Worm (Caenorhabditis elegans) whole organism, young adult: ENCODE measurements around the gene R102.11.

Experiments used
- B0035.1 ChIP-seq: sonication (generic microtip); optimal IDR thresholded peaks from 2 replicates; lab custom pipeline; 2016; ENCODE audit warnings: missing genetic modification characterization, mild to moderate bottlenecking, missing compliant biosample characterization, missing genotype, missing genetic modification reagents
- C06A6.2 ChIP-seq: fragments of 200-800 bp; sonication (Bioruptor generic); conservative IDR thresholded peaks from 2 replicates; pipeline ENCODE4 v1.3.6; 2022; ENCODE audit warnings: missing genetic modification characterization, missing compliant biosample characterization
- C17E4.6 ChIP-seq: fragments of 200-800 bp; sonication (Bioruptor generic); IDR thresholded peaks from 2 replicates; pipeline ENCODE4 v1.3.6; 2022; ENCODE audit warnings: missing genetic modification reagents, missing genetic modification characterization, missing compliant biosample characterization
- F10E7.11 ChIP-seq: sonication (generic microtip); optimal IDR thresholded peaks from 2 replicates; lab custom pipeline; 2017; ENCODE audit warnings: mild to moderate bottlenecking, missing genetic modification characterization, moderate library complexity, missing compliant biosample characterization
- F39B2.1 ChIP-seq: fragments of 200-800 bp; sonication (Bioruptor generic); IDR thresholded peaks from 2 replicates; pipeline ENCODE4 v1.3.6; 2022; ENCODE audit warnings: missing genetic modification reagents, missing genetic modification characterization, missing compliant biosample characterization
- F52B5.7 ChIP-seq: sonication (generic microtip); optimal IDR thresholded peaks from 2 replicates; lab custom pipeline; 2016; ENCODE audit warnings: mild to moderate bottlenecking, missing genetic modification characterization, missing compliant biosample characterization
- F57A8.1 ChIP-seq: fragments of 200-800 bp; sonication (Bioruptor generic); optimal IDR thresholded peaks from 2 replicates; lab custom pipeline; 2018; ENCODE audit warnings: mild to moderate bottlenecking, missing genetic modification characterization, moderate library complexity, missing compliant biosample characterization
- F57C9.4 ChIP-seq: sonication (generic microtip); optimal IDR thresholded peaks from 2 replicates; lab custom pipeline; 2017; ENCODE audit warnings: mild to moderate bottlenecking, missing genetic modification characterization, missing compliant biosample characterization
- Y56A3A.18 ChIP-seq: fragments of 200-800 bp; sonication (Bioruptor generic); IDR thresholded peaks from 2 replicates; pipeline ENCODE4 v1.3.6; 2022; ENCODE audit warnings: missing genetic modification reagents, missing genetic modification characterization, missing compliant biosample characterization
- Y95B8A.8 ChIP-seq: fragments of 200-800 bp; sonication (Bioruptor generic); IDR thresholded peaks from 2 replicates; pipeline ENCODE4 v1.3.6; 2022; ENCODE audit warnings: missing genetic modification reagents, missing genetic modification characterization, missing compliant biosample characterization
- akir-1 ChIP-seq: fragments of 200-800 bp; sonication (Bioruptor generic); optimal IDR thresholded peaks from 2 replicates; lab custom pipeline; 2018; ENCODE audit warnings: mild to moderate bottlenecking, missing genetic modification characterization, moderate library complexity, missing compliant biosample characterization
- aptf-3 ChIP-seq: fragments of 200-800 bp; sonication (Bioruptor generic); IDR thresholded peaks from 2 replicates; pipeline ENCODE4 v1.3.6; 2022; ENCODE audit warnings: missing genetic modification characterization, missing compliant biosample characterization
- athp-1 ChIP-seq: sonication (generic microtip); optimal IDR thresholded peaks from 2 replicates; lab custom pipeline; 2017; ENCODE audit warnings: mild to moderate bottlenecking, missing genetic modification characterization, missing compliant biosample characterization
- bed-2 ChIP-seq: fragments of 200-800 bp; sonication (Bioruptor generic); IDR thresholded peaks from 2 replicates; pipeline ENCODE4 v1.3.6; 2022; ENCODE audit warnings: missing genetic modification reagents, missing genetic modification characterization, missing compliant biosample characterization
- cebp-2 ChIP-seq: fragments of 200-800 bp; sonication (Bioruptor generic); IDR thresholded peaks from 2 replicates; pipeline ENCODE4 v1.3.6; 2022; ENCODE audit warnings: missing genetic modification characterization, missing compliant biosample characterization
- ceh-100 ChIP-seq: fragments of 200-800 bp; sonication (Bioruptor generic); IDR thresholded peaks from 2 replicates; pipeline ENCODE4 v1.3.6; 2022; ENCODE audit warnings: missing genetic modification reagents, missing genetic modification characterization, missing compliant biosample characterization
- ceh-58 ChIP-seq: fragments of 200-800 bp; sonication (Bioruptor generic); IDR thresholded peaks from 2 replicates; pipeline ENCODE4 v1.3.6; 2022; ENCODE audit warnings: missing genetic modification characterization, missing compliant biosample characterization
- ceh-79 ChIP-seq: sonication (generic microtip); optimal IDR thresholded peaks from 2 replicates; lab custom pipeline; 2017; ENCODE audit warnings: mild to moderate bottlenecking, missing genetic modification characterization, missing compliant biosample characterization
- dpl-1 ChIP-seq: fragments of 150-350 bp; optimal IDR thresholded peaks from 2 replicates; lab custom pipeline; 2014; ENCODE audit warnings: missing biosample characterization, missing genetic modification reagents, missing genetic modification characterization
- ekl-4 ChIP-seq: fragments of 200-800 bp; sonication (Bioruptor generic); IDR thresholded peaks from 2 replicates; pipeline ENCODE4 v1.3.6; 2022; ENCODE audit warnings: missing genetic modification reagents, missing genetic modification characterization, missing compliant biosample characterization
- ets-4 ChIP-seq: fragments of 200-800 bp; sonication (Bioruptor generic); optimal IDR thresholded peaks from 2 replicates; lab custom pipeline; 2018; ENCODE audit warnings: mild to moderate bottlenecking, missing genetic modification characterization, missing compliant biosample characterization
- him-1 ChIP-seq: sonication (generic microtip); optimal IDR thresholded peaks from 2 replicates; lab custom pipeline; 2016; ENCODE audit warnings: missing genotype, missing genetic modification reagents, missing genetic modification characterization, missing compliant biosample characterization
- hrde-1 ChIP-seq: sonication (generic microtip); optimal IDR thresholded peaks from 2 replicates; lab custom pipeline; 2016; ENCODE audit warnings: missing genetic modification characterization, mild to moderate bottlenecking, missing compliant biosample characterization, moderate library complexity, missing genotype, missing genetic modification reagents, borderline replicate concordance
- lag-1 ChIP-seq: fragments of 200-800 bp; sonication (Bioruptor generic); IDR thresholded peaks from 2 replicates; pipeline ENCODE4 v1.3.6; 2022; ENCODE audit warnings: missing genetic modification reagents, missing genetic modification characterization, missing compliant biosample characterization
- lin-40 ChIP-seq: sonication (generic microtip); optimal IDR thresholded peaks from 2 replicates; lab custom pipeline; 2016; ENCODE audit warnings: missing genetic modification characterization, mild to moderate bottlenecking, missing compliant biosample characterization, missing genotype, missing genetic modification reagents
- lin-54 ChIP-seq: fragments of 200-800 bp; sonication (Bioruptor generic); optimal IDR thresholded peaks from 2 replicates; lab custom pipeline; 2018; ENCODE audit warnings: mild to moderate bottlenecking, missing genetic modification characterization, missing compliant biosample characterization
- lir-1 ChIP-seq: fragments of 200-800 bp; sonication (Bioruptor generic); conservative IDR thresholded peaks from 2 replicates; pipeline ENCODE4 v1.3.6; 2022; ENCODE audit warnings: missing genetic modification reagents, missing genetic modification characterization, missing compliant biosample characterization
- lsl-1 ChIP-seq: fragments of 200-800 bp; sonication (Bioruptor generic); optimal IDR thresholded peaks from 2 replicates; lab custom pipeline; 2018; ENCODE audit warnings: mild to moderate bottlenecking, missing genetic modification characterization, moderate library complexity, missing compliant biosample characterization
- madf-10 ChIP-seq: sonication (generic microtip); optimal IDR thresholded peaks from 2 replicates; lab custom pipeline; 2016; ENCODE audit warnings: mild to moderate bottlenecking, missing genetic modification characterization, missing compliant biosample characterization
- mel-28 ChIP-seq: sonication (generic microtip); optimal IDR thresholded peaks from 2 replicates; lab custom pipeline; 2016; ENCODE audit warnings: borderline replicate concordance, mild to moderate bottlenecking, missing genetic modification characterization, missing compliant biosample characterization
- nfya-1 ChIP-seq: sonication (generic microtip); optimal IDR thresholded peaks from 2 replicates; lab custom pipeline; 2017; ENCODE audit warnings: antibody characterized with exemption, missing compliant biosample characterization, missing genetic modification characterization, borderline replicate concordance; ENCODE audit not compliant: insufficient read depth
- nfyb-1 ChIP-seq: fragments of 200-800 bp; sonication (Bioruptor generic); IDR thresholded peaks from 2 replicates; pipeline ENCODE4 v1.3.6; 2022; ENCODE audit warnings: missing genetic modification reagents, missing genetic modification characterization, missing compliant biosample characterization
- nhr-120 ChIP-seq: fragments of 200-800 bp; sonication (Bioruptor generic); IDR thresholded peaks from 2 replicates; pipeline ENCODE4 v1.3.6; 2022; ENCODE audit warnings: missing genetic modification characterization, missing compliant biosample characterization
- nhr-179 ChIP-seq: sonication (generic microtip); optimal IDR thresholded peaks from 2 replicates; lab custom pipeline; 2016; ENCODE audit warnings: mild to moderate bottlenecking, missing genetic modification characterization, missing compliant biosample characterization
- nhr-80 ChIP-seq: sonication (generic microtip); optimal IDR thresholded peaks from 2 replicates; lab custom pipeline; 2016; ENCODE audit warnings: missing genetic modification characterization, missing compliant biosample characterization
- pha-4 ChIP-seq: fragments of 150-350 bp; sonication (generic microtip); optimal IDR thresholded peaks from 2 replicates; lab custom pipeline; 2014; ENCODE audit warnings: missing biosample characterization, missing genetic modification reagents, missing genetic modification characterization
- rcor-1 ChIP-seq: fragments of 200-800 bp; sonication (Bioruptor generic); IDR thresholded peaks from 2 replicates; pipeline ENCODE4 v1.3.6; 2022; ENCODE audit warnings: missing genetic modification reagents, missing genetic modification characterization, missing compliant biosample characterization
- rec-8 ChIP-seq, 2 experiments: sonication (generic microtip); optimal IDR thresholded peaks; 2 replicates each; lab custom pipeline; 2016; ENCODE audit warnings: mild to moderate bottlenecking in 2 of 2, missing genetic modification characterization in 2 of 2, missing genetic modification reagents in 2 of 2, missing genotype in 2 of 2, missing biosample characterization in 1 of 2, missing compliant biosample characterization in 1 of 2, moderate library complexity in 1 of 2
- rpc-1 ChIP-seq, 2 experiments: fragments of 150-350 bp in 1 of 2; sonication (generic microtip) in 1 of 2; optimal IDR thresholded peaks; 2 replicates each; lab custom pipeline; 2014 to 2018; ENCODE audit warnings: missing biosample characterization in 1 of 2, missing genetic modification characterization in 1 of 2, missing genetic modification reagents in 1 of 2, missing genotype in 1 of 2
- snpc-1.1 ChIP-seq: sonication (generic microtip); optimal IDR thresholded peaks from 2 replicates; lab custom pipeline; 2017; ENCODE audit warnings: missing genetic modification characterization, mild to moderate bottlenecking, missing compliant biosample characterization, antibody characterized with exemption, moderate library complexity, missing genotype, missing genetic modification reagents; ENCODE audit not compliant: insufficient read depth
- snpc-1.3 ChIP-seq: sonication (generic microtip); optimal IDR thresholded peaks from 2 replicates; lab custom pipeline; 2017; ENCODE audit warnings: missing genetic modification characterization, mild to moderate bottlenecking, missing compliant biosample characterization, antibody characterized with exemption, moderate library complexity, missing genotype, missing genetic modification reagents; ENCODE audit not compliant: insufficient read depth
- snpc-3.4 ChIP-seq: sonication (generic microtip); optimal IDR thresholded peaks from 2 replicates; lab custom pipeline; 2017; ENCODE audit warnings: missing genetic modification characterization, mild to moderate bottlenecking, missing compliant biosample characterization, antibody characterized with exemption, moderate library complexity, missing genotype, missing genetic modification reagents
- somi-1 ChIP-seq: fragments of 200-800 bp; sonication (Bioruptor generic); optimal IDR thresholded peaks from 2 replicates; lab custom pipeline; 2018; ENCODE audit warnings: mild to moderate bottlenecking, missing genetic modification characterization, missing compliant biosample characterization
- tlf-1 ChIP-seq: fragments of 200-800 bp; sonication (Bioruptor generic); optimal IDR thresholded peaks from 2 replicates; lab custom pipeline; 2018; ENCODE audit warnings: mild to moderate bottlenecking, missing genetic modification characterization, missing compliant biosample characterization
- xnd-1 ChIP-seq: sonication (generic microtip); optimal IDR thresholded peaks from 2 replicates; lab custom pipeline; 2016; ENCODE audit warnings: missing genotype, missing genetic modification reagents, missing genetic modification characterization, missing compliant biosample characterization
- ztf-3 ChIP-seq: fragments of 200-800 bp; sonication (Bioruptor generic); optimal IDR thresholded peaks from 2 replicates; lab custom pipeline; 2018; ENCODE audit warnings: mild to moderate bottlenecking, missing genetic modification characterization, missing compliant biosample characterization

The R102.11 gene

ce11 chrIV:10697022-10697979 lies 2.3 kb downstream of the R102.11 start, which contains the start of gene allo-1 (continued):
- no peak for TF ChIP-seq F10E7.11 (tag; lab: Kevin White, UChicago)
- no peak for TF ChIP-seq ceh-100
- TF ChIP-seq aptf-3: no peak
- TF ChIP-seq him-1 (tag; lab: Kevin White, UChicago): no peak
- TF ChIP-seq lin-40 (tag; lab: Kevin White, UChicago): peak; percentile 52
- no peak for TF ChIP-seq nhr-179
- TF ChIP-seq F52B5.7 (tag; lab: Kevin White, UChicago): no peak
- peak; percentile 4 for TF ChIP-seq madf-10 (tag; lab: Kevin White, UChicago)
- TF ChIP-seq mel-28 (tag; lab: Kevin White, UChicago): no peak
- peak; percentile 42; the same call in 1 of the 2 replicates for TF ChIP-seq ekl-4 (GFP tag; lab: Robert Waterston, UW)
- peak; percentile 4 for TF ChIP-seq pha-4 (tag; lab: Kevin White, UChicago)
- peak; percentile 66 for TF ChIP-seq lin-54
- TF ChIP-seq ztf-3: no peak
- TF ChIP-seq C17E4.6 (GFP tag; lab: Robert Waterston, UW): no peak
- no peak for TF ChIP-seq F39B2.1 (GFP tag; lab: Robert Waterston, UW)
- TF ChIP-seq nfya-1 (tag; lab: Kevin White, UChicago): no peak
- no peak for TF ChIP-seq bed-2 (GFP tag; lab: Robert Waterston, UW)
- TF ChIP-seq F57C9.4 (tag; lab: Kevin White, UChicago): no peak
- TF ChIP-seq rcor-1 (GFP tag; lab: Robert Waterston, UW): no peak
- no peak for TF ChIP-seq snpc-3.4 (tag; lab: Kevin White, UChicago)
- no peak for TF ChIP-seq Y95B8A.8 (GFP tag; lab: Robert Waterston, UW)
- TF ChIP-seq nhr-120: no peak
- TF ChIP-seq cebp-2: no peak
- no peak for TF ChIP-seq Y56A3A.18
- TF ChIP-seq hrde-1: no peak
- no peak for TF ChIP-seq lag-1 (GFP tag; lab: Robert Waterston, UW)
- no peak for TF ChIP-seq tlf-1 (GFP tag; lab: Kevin White, UChicago)
- no peak for TF ChIP-seq athp-1 (tag; lab: Kevin White, UChicago)
- peak; percentile 36 for TF ChIP-seq dpl-1 (GFP tag; lab: Kevin White, UChicago)
- TF ChIP-seq C06A6.2 (GFP tag; lab: Robert Waterston, UW): no peak
- TF ChIP-seq ets-4 (GFP tag; lab: Kevin White, UChicago): no peak
- no peak for TF ChIP-seq lir-1
- peak; percentile 54 for TF ChIP-seq somi-1 (GFP tag; lab: Kevin White, UChicago)
- TF ChIP-seq rec-8 (tag; optimal IDR thresholded peaks at IDR 0.05; lab: Kevin White, UChicago): no peak
- TF ChIP-seq snpc-1.3 (tag; lab: Kevin White, UChicago): no peak
- TF ChIP-seq nhr-80 (tag; lab: Kevin White, UChicago): peak; percentile 74
- TF ChIP-seq lsl-1 (GFP tag; lab: Kevin White, UChicago): no peak
- TF ChIP-seq rpc-1 (optimal IDR thresholded peaks at IDR 0.05; lab: Kevin White, UChicago): no peak
- TF ChIP-seq rpc-1 (tag; optimal IDR thresholded peaks at IDR 0.05; lab: Kevin White, UChicago): no peak
- TF ChIP-seq ceh-58 (GFP tag; lab: Robert Waterston, UW): no peak
- no peak for TF ChIP-seq F57A8.1 (GFP tag; lab: Kevin White, UChicago)
- TF ChIP-seq xnd-1 (tag; lab: Kevin White, UChicago): no peak
- TF ChIP-seq snpc-1.1: no peak
- peak; percentile 28; the same call in 1 of the 2 replicates for TF ChIP-seq nfyb-1
- no peak for TF ChIP-seq ceh-79 (tag; lab: Kevin White, UChicago)
- TF ChIP-seq B0035.1: no peak
- no peak for TF ChIP-seq akir-1
